Fruit fly (Drosophila melanogaster) whole organism, embryonic: ENCODE results near the gene CG31883.

ENCODE experiments used
- CG2202 ChIP-seq: fragments of 200-800 bp; sonication (Bioruptor generic); optimal IDR thresholded peaks from 2 replicates; lab custom pipeline; 2018; ENCODE audit warnings: missing biosample characterization, mild to moderate bottlenecking, missing genetic modification characterization
- nerfin-1 ChIP-seq: fragments of 200-800 bp; sonication (Bioruptor generic); optimal IDR thresholded peaks from 3 replicates; lab custom pipeline; 2019; ENCODE audit warnings: missing biosample characterization, mild to moderate bottlenecking, missing genetic modification characterization, moderate library complexity

DNA sequence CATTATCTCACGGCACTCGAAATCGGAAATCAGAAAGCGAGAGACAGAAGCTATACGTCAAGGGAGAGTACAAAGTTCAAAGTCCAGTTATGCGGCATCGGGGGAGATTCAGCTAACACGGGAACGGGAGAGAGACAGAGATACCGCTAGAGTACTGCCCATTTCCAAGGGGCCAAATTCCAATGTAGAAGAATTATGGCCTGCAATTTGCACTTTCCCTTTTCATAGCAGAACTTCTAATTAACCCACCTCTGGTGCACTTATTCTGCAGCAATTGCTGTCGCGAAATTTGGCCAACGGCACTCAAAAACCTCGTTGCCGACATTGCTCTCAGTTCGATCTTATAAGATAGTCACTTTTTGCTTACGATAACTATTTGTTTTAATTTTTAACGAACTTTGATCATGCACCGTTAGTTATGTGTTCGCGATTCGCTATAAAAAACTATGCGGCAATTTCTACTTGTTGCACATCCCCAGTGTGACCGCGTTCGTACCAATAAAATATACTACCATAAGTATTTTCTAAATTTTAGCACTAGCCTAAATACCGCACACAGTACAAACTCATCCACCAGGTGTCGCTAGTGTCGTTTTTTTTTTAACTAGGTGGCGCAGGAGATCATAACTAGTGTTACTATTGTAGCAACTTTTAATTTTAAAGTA, 48.1 kb downstream of the CG31883 start, which contains the start of gene Mtpalpha:
- TF ChIP-seq CG2202 (tag; lab: Kevin White, UChicago) (no peak), nerfin-1 (peak; percentile 16)
